Fruit fly (Drosophila melanogaster) whole organism, embryonic: Measurements from ENCODE around the gene Dlip2.

ENCODE experiments used
- Adf1 ChIP-seq: fragments of 200-800 bp; sonication (Bioruptor generic); IDR thresholded peaks from 2 replicates; pipeline ENCODE4 v1.3.6; 2022; ENCODE audit warnings: missing biosample characterization, missing genetic modification characterization
- BEAF-32 ChIP-seq: fragments of 200-800 bp; sonication (Bioruptor generic); optimal IDR thresholded peaks from 3 replicates; lab custom pipeline; 2017; ENCODE audit warnings: missing biosample characterization, missing genetic modification characterization, mild to moderate bottlenecking, moderate library complexity, missing genetic modification reagents
- Bdp1 ChIP-seq: fragments of 200-800 bp; sonication (Bioruptor generic); optimal IDR thresholded peaks from 3 replicates; lab custom pipeline; 2016; ENCODE audit warnings: missing biosample characterization, missing genetic modification characterization
- Bgb ChIP-seq: fragments of 200-800 bp; sonication (Bioruptor generic); IDR thresholded peaks from 2 replicates; pipeline ENCODE4 v1.3.6; 2022; ENCODE audit warnings: missing biosample characterization, missing genetic modification characterization; ENCODE audit not compliant: partially characterized antibody
- CG10209 ChIP-seq: fragments of 200-800 bp; sonication (Bioruptor generic); optimal IDR thresholded peaks from 3 replicates; lab custom pipeline; 2017; ENCODE audit warnings: missing biosample characterization, mild to moderate bottlenecking, missing genetic modification characterization, missing genetic modification reagents
- CG11247 ChIP-seq: fragments of 200-800 bp; sonication (Bioruptor generic); IDR thresholded peaks from 2 replicates; pipeline ENCODE4 v1.3.6; 2022; ENCODE audit warnings: missing biosample characterization, missing genetic modification characterization
- CG11723 ChIP-seq: fragments of 200-800 bp; sonication (Bioruptor generic); optimal IDR thresholded peaks from 2 replicates; lab custom pipeline; 2017; ENCODE audit warnings: missing biosample characterization, mild to moderate bottlenecking, missing genetic modification characterization
- CG12769 ChIP-seq: fragments of 200-800 bp; sonication (Bioruptor generic); optimal IDR thresholded peaks from 2 replicates; lab custom pipeline; 2019; ENCODE audit warnings: missing biosample characterization, mild to moderate bottlenecking, missing genetic modification characterization, moderate library complexity
- CG17802 ChIP-seq: fragments of 200-800 bp; sonication (Bioruptor generic); optimal IDR thresholded peaks from 2 replicates; lab custom pipeline; 2018; ENCODE audit warnings: missing biosample characterization, mild to moderate bottlenecking, missing genetic modification characterization, moderate library complexity
- CG18262 ChIP-seq: fragments of 200-800 bp; optimal IDR thresholded peaks from 3 replicates; lab custom pipeline; 2019; ENCODE audit warnings: missing biosample characterization, mild to moderate bottlenecking, missing genetic modification characterization, moderate library complexity
- CG18619 ChIP-seq: fragments of 200-800 bp; sonication (Bioruptor generic); optimal IDR thresholded peaks from 3 replicates; lab custom pipeline; 2017; ENCODE audit warnings: missing biosample characterization, mild to moderate bottlenecking, missing genetic modification characterization
- CG32532 ChIP-seq: fragments of 200-800 bp; sonication (Bioruptor generic); IDR thresholded peaks from 2 replicates; pipeline ENCODE4 v1.3.6; 2022; ENCODE audit warnings: missing biosample characterization, missing genetic modification characterization
- CHES-1-like ChIP-seq: fragments of 200-800 bp; sonication (Bioruptor generic); optimal IDR thresholded peaks from 2 replicates; lab custom pipeline; 2016; ENCODE audit warnings: missing biosample characterization, missing genetic modification characterization
- Dad ChIP-seq: fragments of 200-800 bp; sonication (Bioruptor generic); optimal IDR thresholded peaks from 3 replicates; lab custom pipeline; 2016; ENCODE audit warnings: missing biosample characterization, missing genetic modification characterization
- Dek ChIP-seq: fragments of 200-800 bp; sonication (Bioruptor generic); optimal IDR thresholded peaks from 3 replicates; lab custom pipeline; 2019; ENCODE audit warnings: missing biosample characterization, mild to moderate bottlenecking, missing genetic modification characterization, moderate library complexity
- Fer3 ChIP-seq: fragments of 200-800 bp; sonication (Bioruptor generic); optimal IDR thresholded peaks from 2 replicates; lab custom pipeline; 2018; ENCODE audit warnings: missing biosample characterization, mild to moderate bottlenecking, missing genetic modification characterization, moderate library complexity
- Gug ChIP-seq: fragments of 200-800 bp; sonication (Bioruptor generic); IDR thresholded peaks from 4 replicates; pipeline ENCODE4 v1.3.6; 2022; ENCODE audit warnings: missing biosample characterization, missing genetic modification characterization
- Hmx ChIP-seq: fragments of 200-800 bp; sonication (Bioruptor generic); optimal IDR thresholded peaks from 2 replicates; lab custom pipeline; 2016; ENCODE audit warnings: missing biosample characterization, missing genetic modification characterization
- Lim3 ChIP-seq: fragments of 200-800 bp; sonication (Bioruptor generic); IDR thresholded peaks from 2 replicates; pipeline ENCODE4 v1.3.6; 2022; ENCODE audit warnings: missing biosample characterization, missing genetic modification characterization
- MESR4 ChIP-seq: fragments of 200-800 bp; sonication (Bioruptor generic); optimal IDR thresholded peaks from 2 replicates; lab custom pipeline; 2018; ENCODE audit warnings: missing biosample characterization, mild to moderate bottlenecking, missing genetic modification characterization, moderate library complexity
- NFAT ChIP-seq: fragments of 200-800 bp; sonication (Bioruptor generic); IDR thresholded peaks from 2 replicates; pipeline ENCODE4 v1.3.6; 2022; ENCODE audit warnings: missing biosample characterization, missing genetic modification characterization
- Rx ChIP-seq: fragments of 200-800 bp; sonication (Bioruptor generic); IDR thresholded peaks from 2 replicates; pipeline ENCODE4 v1.3.6; 2022; ENCODE audit warnings: missing biosample characterization, missing genetic modification characterization
- Scr ChIP-seq: fragments of 200-800 bp; sonication (Bioruptor generic); IDR thresholded peaks from 2 replicates; pipeline ENCODE4 v1.3.6; 2022; ENCODE audit warnings: missing biosample characterization, missing genetic modification characterization; ENCODE audit not compliant: partially characterized antibody
- Sin3A ChIP-seq: fragments of >200 bp; optimal IDR thresholded peaks from 2 replicates; lab custom pipeline; 2018
- Vsx1 ChIP-seq: fragments of 200-800 bp; sonication (Bioruptor generic); optimal IDR thresholded peaks from 2 replicates; lab custom pipeline; 2017; ENCODE audit warnings: missing biosample characterization, mild to moderate bottlenecking, missing genetic modification characterization, missing genetic modification reagents
- ash1 ChIP-seq: fragments of 200-800 bp; sonication (Bioruptor generic); optimal IDR thresholded peaks from 2 replicates; lab custom pipeline; 2018; ENCODE audit warnings: missing biosample characterization, mild to moderate bottlenecking, missing genetic modification characterization
- ato ChIP-seq: fragments of 200-800 bp; sonication (Bioruptor generic); IDR thresholded peaks from 2 replicates; pipeline ENCODE4 v1.3.6; 2022; ENCODE audit warnings: missing biosample characterization, missing genetic modification characterization; ENCODE audit not compliant: partially characterized antibody
- br ChIP-seq: fragments of >200 bp; optimal IDR thresholded peaks from 2 replicates; lab custom pipeline; 2017
- ci ChIP-seq: fragments of 200-800 bp; sonication (Bioruptor generic); IDR thresholded peaks from 3 replicates; pipeline ENCODE4 v1.3.6; 2022; ENCODE audit warnings: missing biosample characterization, missing genetic modification characterization
- dpn ChIP-seq, 2 experiments: fragments of 200-800 bp; sonication (Bioruptor generic); optimal IDR thresholded peaks; 3 replicates each; lab custom pipeline; 2016; ENCODE audit warnings: missing biosample characterization in 2 of 2, missing genetic modification characterization in 2 of 2
- dysf ChIP-seq: fragments of 200-800 bp; sonication (Bioruptor generic); IDR thresholded peaks from 3 replicates; pipeline ENCODE4 v1.3.6; 2022; ENCODE audit warnings: missing biosample characterization, missing genetic modification characterization
- ems ChIP-seq: fragments of 200-800 bp; sonication (Bioruptor generic); optimal IDR thresholded peaks from 3 replicates; lab custom pipeline; 2016; ENCODE audit warnings: missing biosample characterization, missing genetic modification characterization
- ham ChIP-seq: fragments of 200-800 bp; sonication (Bioruptor generic); IDR thresholded peaks from 2 replicates; pipeline ENCODE4 v1.3.6; 2022; ENCODE audit warnings: missing biosample characterization, missing genetic modification characterization
- kni ChIP-seq: fragments of 200-800 bp; sonication (Bioruptor generic); optimal IDR thresholded peaks from 3 replicates; lab custom pipeline; 2017; ENCODE audit warnings: mild to moderate bottlenecking, missing biosample characterization, missing genetic modification reagents, missing genetic modification characterization
- lab ChIP-seq: fragments of 200-800 bp; sonication (Bioruptor generic); optimal IDR thresholded peaks from 3 replicates; lab custom pipeline; 2017; ENCODE audit warnings: missing biosample characterization, missing genetic modification characterization, mild to moderate bottlenecking, moderate library complexity, missing genetic modification reagents
- lola ChIP-seq, 3 experiments: fragments of >200 bp in 2 of 3; fragments of 200-800 bp in 1 of 3; sonication (Bioruptor generic) in 1 of 3; optimal IDR thresholded peaks; 2 replicates each; lab custom pipeline; 2017 to 2019; ENCODE audit warnings: missing biosample characterization in 3 of 3, missing genetic modification characterization in 3 of 3, mild to moderate bottlenecking in 1 of 3, moderate library complexity in 1 of 3
- mld ChIP-seq: fragments of 200-800 bp; sonication (Bioruptor generic); IDR thresholded peaks from 3 replicates; pipeline ENCODE4 v1.3.6; 2022; ENCODE audit warnings: missing biosample characterization, missing genetic modification characterization; ENCODE audit not compliant: partially characterized antibody
- pfk ChIP-seq: fragments of 200-800 bp; sonication (Bioruptor generic); optimal IDR thresholded peaks from 2 replicates; lab custom pipeline; 2018; ENCODE audit warnings: missing biosample characterization, mild to moderate bottlenecking, missing genetic modification characterization, moderate library complexity
- pnt ChIP-seq: fragments of 200-800 bp; sonication (Bioruptor generic); optimal IDR thresholded peaks from 3 replicates; lab custom pipeline; 2016; ENCODE audit warnings: missing biosample characterization, missing genetic modification characterization
- schlank ChIP-seq: fragments of 200-800 bp; sonication (Bioruptor generic); optimal IDR thresholded peaks from 2 replicates; lab custom pipeline; 2018; ENCODE audit warnings: missing biosample characterization, mild to moderate bottlenecking, missing genetic modification characterization
- sens ChIP-seq: fragments of 200-800 bp; sonication (Bioruptor generic); peaks from one replicate; lab custom pipeline; 2016; ENCODE audit warnings: missing biosample characterization, missing genetic modification characterization
- sna ChIP-seq: fragments of 200-800 bp; sonication (Bioruptor generic); IDR thresholded peaks from 2 replicates; pipeline ENCODE4 v1.3.6; 2022; ENCODE audit warnings: missing biosample characterization, missing genetic modification characterization; ENCODE audit not compliant: partially characterized antibody
- so ChIP-seq: fragments of 200-800 bp; sonication (Bioruptor generic); IDR thresholded peaks from 3 replicates; pipeline ENCODE4 v1.3.6; 2022; ENCODE audit warnings: missing biosample characterization, missing genetic modification characterization
- sob ChIP-seq: fragments of 200-800 bp; sonication (Bioruptor generic); IDR thresholded peaks from 2 replicates; pipeline ENCODE4 v1.3.6; 2022; ENCODE audit warnings: missing biosample characterization, missing genetic modification characterization
- sr ChIP-seq: fragments of 200-800 bp; sonication (Bioruptor generic); IDR thresholded peaks from 3 replicates; pipeline ENCODE4 v1.3.6; 2022; ENCODE audit warnings: missing biosample characterization, missing genetic modification characterization
- stc ChIP-seq: fragments of 200-800 bp; sonication (Bioruptor generic); IDR thresholded peaks from 2 replicates; pipeline ENCODE4 v1.3.6; 2022; ENCODE audit warnings: missing biosample characterization, missing genetic modification characterization
- tll ChIP-seq, 2 experiments: fragments of 200-800 bp in 1 of 2; fragments of >200 bp in 1 of 2; sonication (Bioruptor generic) in 1 of 2; optimal IDR thresholded peaks; 2 replicates each; lab custom pipeline; 2017 to 2019; ENCODE audit warnings: missing biosample characterization in 2 of 2, missing genetic modification characterization in 2 of 2, mild to moderate bottlenecking in 1 of 2, moderate library complexity in 1 of 2
- vnd ChIP-seq: fragments of 200-800 bp; sonication (Bioruptor generic); IDR thresholded peaks from 3 replicates; pipeline ENCODE4 v1.3.6; 2022; ENCODE audit warnings: missing biosample characterization, missing genetic modification characterization; ENCODE audit not compliant: partially characterized antibody
- wdn ChIP-seq: fragments of 200-800 bp; sonication (Bioruptor generic); IDR thresholded peaks from 2 replicates; pipeline ENCODE4 v1.3.6; 2022; ENCODE audit warnings: missing biosample characterization, missing genetic modification characterization

The Dlip2 gene

DNA sequence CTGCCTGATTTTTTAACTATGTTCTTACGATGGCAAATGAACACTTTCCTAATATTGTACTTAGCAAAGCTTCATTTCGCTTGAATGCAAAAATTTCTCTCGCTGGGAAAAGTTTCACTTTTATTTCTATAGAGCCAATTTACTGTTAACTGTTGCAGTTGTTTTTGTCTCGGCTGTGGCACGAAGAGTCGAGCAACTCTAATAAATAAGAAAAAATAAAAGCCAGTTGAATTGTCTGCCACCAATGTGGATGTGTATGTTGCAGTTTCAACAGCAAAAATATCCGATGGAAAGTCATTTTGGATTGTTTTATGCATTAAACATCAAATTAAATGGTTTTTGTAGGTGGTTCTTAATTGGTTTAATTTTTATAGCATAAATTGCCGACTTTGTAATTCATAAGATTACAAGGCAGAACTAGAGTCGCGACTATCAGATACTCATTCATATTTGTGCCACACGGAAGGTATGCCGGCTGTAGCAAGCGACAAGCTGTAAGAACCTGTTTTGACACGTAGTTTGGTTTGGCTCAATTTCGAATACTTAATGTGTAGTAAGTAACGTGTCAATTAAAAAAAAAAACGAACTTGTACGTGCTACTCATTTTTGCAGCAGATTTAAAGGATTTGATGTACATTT, 20.7 kb upstream of the Dlip2 start (continued):
- TF ChIP-seq Bdp1 (GFP tag; lab: Kevin White, UChicago) (no peak), wdn (no peak), br (lab: Kevin White, UChicago) (no peak), ems (no peak), ato (GFP tag; lab: Robert Waterston, UW) (peak; percentile 78), pnt (GFP tag; lab: Kevin White, UChicago) (no peak), kni (GFP tag; lab: Kevin White, UChicago) (no peak), Vsx1 (no peak), mld (peak; percentile 75), lab (GFP tag; lab: Kevin White, UChicago) (no peak), Rx (no peak), sr (GFP tag; lab: Robert Waterston, UW) (no peak), Hmx (GFP tag; lab: Kevin White, UChicago) (no peak), sens (GFP tag; lab: Kevin White, UChicago) (peak; percentile 55), Fer3 (no peak), ci (GFP tag; lab: Robert Waterston, UW) (no peak), CG18262 (no peak), CG18619 (GFP tag; lab: Kevin White, UChicago) (no peak), NFAT (GFP tag; lab: Robert Waterston, UW) (no peak), CG32532 (no peak), Gug (GFP tag; lab: Robert Waterston, UW) (no peak), CG10209 (no peak), Adf1 (no peak), CG12769 (no peak), CG17802 (tag; lab: Kevin White, UChicago) (no peak), CG11247 (GFP tag; lab: Robert Waterston, UW) (no peak), pfk (GFP tag; lab: Kevin White, UChicago) (no peak), sob (GFP tag; lab: Robert Waterston, UW) (no peak), vnd (GFP tag; lab: Robert Waterston, UW) (peak; percentile 60), sna (GFP tag; lab: Robert Waterston, UW) (peak; percentile 32; the same call in 1 of the 2 replicates), Dad (no peak), schlank (no peak), Lim3 (GFP tag; lab: Robert Waterston, UW) (no peak), so (GFP tag; lab: Robert Waterston, UW) (no peak), Dek (tag; lab: Kevin White, UChicago) (no peak), ash1 (GFP tag; lab: Kevin White, UChicago) (no peak), dysf (GFP tag; lab: Robert Waterston, UW) (no peak), MESR4 (GFP tag; lab: Kevin White, UChicago) (no peak), lola (GFP tag; optimal IDR thresholded peaks at IDR 0.05; lab: Kevin White, UChicago) (no peak), Scr (GFP tag; lab: Robert Waterston, UW) (peak; percentile 49), BEAF-32 (GFP tag; lab: Kevin White, UChicago) (no peak), Bgb (GFP tag; lab: Robert Waterston, UW) (peak; percentile 54; the same call in 1 of the 2 replicates), tll (GFP tag; optimal IDR thresholded peaks at IDR 0.05; lab: Kevin White, UChicago) (no peak), CHES-1-like (GFP tag; lab: Kevin White, UChicago) (no peak), ham (GFP tag; lab: Robert Waterston, UW) (no peak), Sin3A (no peak), CG11723 (no peak), stc (GFP tag; lab: Robert Waterston, UW) (no peak), dpn (GFP tag; optimal IDR thresholded peaks at IDR 0.05; lab: Kevin White, UChicago) (no peak)
